Fruit fly (Drosophila melanogaster) whole organism, embryonic: ENCODE measurements around the gene CG6966.

Experiments
- ATbp ChIP-seq: fragments of 200-800 bp; sonication (Bioruptor generic); optimal IDR thresholded peaks from 2 replicates; lab custom pipeline; 2017; ENCODE audit warnings: missing biosample characterization, mild to moderate bottlenecking, missing genetic modification characterization, missing genetic modification reagents
- BEAF-32 ChIP-seq: fragments of 200-800 bp; sonication (Bioruptor generic); optimal IDR thresholded peaks from 3 replicates; lab custom pipeline; 2017; ENCODE audit warnings: missing biosample characterization, missing genetic modification characterization, mild to moderate bottlenecking, moderate library complexity, missing genetic modification reagents
- CG10147 ChIP-seq: fragments of 200-800 bp; sonication (Bioruptor generic); optimal IDR thresholded peaks from 2 replicates; lab custom pipeline; 2019; ENCODE audit warnings: missing biosample characterization, mild to moderate bottlenecking, missing genetic modification characterization, moderate library complexity
- CG10543 ChIP-seq: fragments of 200-800 bp; sonication (Bioruptor generic); optimal IDR thresholded peaks from 3 replicates; lab custom pipeline; 2017; ENCODE audit warnings: missing biosample characterization, mild to moderate bottlenecking, missing genetic modification characterization, moderate library complexity
- CG10654 ChIP-seq: fragments of 200-800 bp; sonication (Bioruptor generic); optimal IDR thresholded peaks from 2 replicates; lab custom pipeline; 2016; ENCODE audit warnings: missing biosample characterization, missing genetic modification characterization
- CG11456 ChIP-seq: fragments of 200-800 bp; sonication (Bioruptor generic); IDR thresholded peaks from 3 replicates; pipeline ENCODE4 v1.3.6; 2022; ENCODE audit warnings: missing biosample characterization, missing genetic modification characterization
- CG12219 ChIP-seq: fragments of 200-800 bp; sonication (Bioruptor generic); optimal IDR thresholded peaks from 3 replicates; lab custom pipeline; 2018; ENCODE audit warnings: missing biosample characterization, mild to moderate bottlenecking, missing genetic modification characterization
- CG16813 ChIP-seq: fragments of 200-800 bp; sonication (Bioruptor generic); IDR thresholded peaks from 3 replicates; pipeline ENCODE4 v1.3.6; 2022; ENCODE audit warnings: missing biosample characterization, missing genetic modification characterization; ENCODE audit not compliant: partially characterized antibody
- CG17912 ChIP-seq: fragments of 200-800 bp; sonication (Bioruptor generic); optimal IDR thresholded peaks from 2 replicates; lab custom pipeline; 2018; ENCODE audit warnings: missing biosample characterization, mild to moderate bottlenecking, missing genetic modification characterization
- CG1832 ChIP-seq: fragments of 200-800 bp; sonication (Bioruptor generic); optimal IDR thresholded peaks from 2 replicates; lab custom pipeline; 2017; ENCODE audit warnings: missing biosample characterization, mild to moderate bottlenecking, missing genetic modification characterization, inconsistent platforms
- CG2129 ChIP-seq: fragments of 200-800 bp; sonication (Bioruptor generic); IDR thresholded peaks from 2 replicates; pipeline ENCODE4 v1.3.6; 2022; ENCODE audit warnings: missing biosample characterization, missing genetic modification characterization; ENCODE audit not compliant: partially characterized antibody
- CG33213 ChIP-seq: fragments of 200-800 bp; sonication (Bioruptor generic); optimal IDR thresholded peaks from 3 replicates; lab custom pipeline; 2016; ENCODE audit warnings: missing biosample characterization, missing genetic modification characterization
- CG34422 ChIP-seq: fragments of 200-800 bp; sonication (Bioruptor generic); IDR thresholded peaks from 3 replicates; pipeline ENCODE4 v1.3.6; 2022; ENCODE audit warnings: missing biosample characterization, missing genetic modification characterization
- CG43689 ChIP-seq: fragments of 200-800 bp; sonication (Bioruptor generic); IDR thresholded peaks from 2 replicates; pipeline ENCODE4 v1.3.6; 2022; ENCODE audit warnings: missing biosample characterization, missing genetic modification characterization
- CG4424 ChIP-seq: fragments of 200-800 bp; sonication (Bioruptor generic); optimal IDR thresholded peaks from 3 replicates; lab custom pipeline; 2016; ENCODE audit warnings: missing biosample characterization, missing genetic modification characterization
- CG5953 ChIP-seq: fragments of 200-800 bp; sonication (Bioruptor generic); IDR thresholded peaks from 2 replicates; pipeline ENCODE4 v1.3.6; 2022; ENCODE audit warnings: missing biosample characterization, missing genetic modification characterization
- CG6689 ChIP-seq: fragments of 200-800 bp; sonication (Bioruptor generic); IDR thresholded peaks from 2 replicates; pipeline ENCODE4 v1.3.6; 2022; ENCODE audit warnings: missing biosample characterization, missing genetic modification characterization
- CG8281 ChIP-seq: fragments of 200-800 bp; sonication (Bioruptor generic); optimal IDR thresholded peaks from 2 replicates; lab custom pipeline; 2018; ENCODE audit warnings: missing biosample characterization, mild to moderate bottlenecking, missing genetic modification characterization, moderate library complexity
- CG8388 ChIP-seq: fragments of 200-800 bp; sonication (Bioruptor generic); optimal IDR thresholded peaks from 2 replicates; lab custom pipeline; 2019; ENCODE audit warnings: missing biosample characterization, mild to moderate bottlenecking, missing genetic modification characterization, moderate library complexity
- CHES-1-like ChIP-seq: fragments of 200-800 bp; sonication (Bioruptor generic); optimal IDR thresholded peaks from 2 replicates; lab custom pipeline; 2016; ENCODE audit warnings: missing biosample characterization, missing genetic modification characterization
- Deaf1 ChIP-seq: fragments of 200-800 bp; optimal IDR thresholded peaks from 3 replicates; lab custom pipeline; 2019; ENCODE audit warnings: missing biosample characterization, mild to moderate bottlenecking, missing genetic modification characterization, moderate library complexity
- Drgx ChIP-seq: fragments of 200-800 bp; sonication (Bioruptor generic); IDR thresholded peaks from 2 replicates; pipeline ENCODE4 v1.3.6; 2022; ENCODE audit warnings: missing biosample characterization, missing genetic modification characterization
- Ets65A ChIP-seq: fragments of 200-800 bp; sonication (Bioruptor generic); peaks from one replicate; lab custom pipeline; 2016; ENCODE audit warnings: missing biosample characterization, missing genetic modification characterization
- Gug ChIP-seq: fragments of 200-800 bp; sonication (Bioruptor generic); IDR thresholded peaks from 4 replicates; pipeline ENCODE4 v1.3.6; 2022; ENCODE audit warnings: missing biosample characterization, missing genetic modification characterization
- Kr ChIP-seq: fragments of 200-800 bp; sonication (Bioruptor generic); optimal IDR thresholded peaks from 2 replicates; lab custom pipeline; 2017; ENCODE audit warnings: missing biosample characterization, mild to moderate bottlenecking, missing genetic modification characterization
- Lhr ChIP-seq: fragments of 200-800 bp; sonication (Bioruptor generic); optimal IDR thresholded peaks from 3 replicates; lab custom pipeline; 2017; ENCODE audit warnings: mild to moderate bottlenecking, missing biosample characterization, missing genetic modification reagents, missing genetic modification characterization
- Myb ChIP-seq: fragments of 200-800 bp; sonication (Bioruptor generic); optimal IDR thresholded peaks from 2 replicates; lab custom pipeline; 2016; ENCODE audit warnings: missing biosample characterization, missing genetic modification characterization
- Oli ChIP-seq: fragments of 200-800 bp; sonication (Bioruptor generic); optimal IDR thresholded peaks from 2 replicates; lab custom pipeline; 2018; ENCODE audit warnings: missing biosample characterization, mild to moderate bottlenecking, missing genetic modification characterization, moderate library complexity
- Six4 ChIP-seq: fragments of 200-800 bp; sonication (Bioruptor generic); optimal IDR thresholded peaks from 2 replicates; lab custom pipeline; 2016; ENCODE audit warnings: missing biosample characterization, missing genetic modification characterization
- Sox100B ChIP-seq: fragments of 200-800 bp; sonication (Bioruptor generic); optimal IDR thresholded peaks from 3 replicates; lab custom pipeline; 2018; ENCODE audit warnings: missing biosample characterization, mild to moderate bottlenecking, missing genetic modification characterization
- Ssrp ChIP-seq: fragments of 200-800 bp; sonication (Bioruptor generic); optimal IDR thresholded peaks from 2 replicates; lab custom pipeline; 2018; ENCODE audit warnings: missing biosample characterization, mild to moderate bottlenecking, missing genetic modification characterization, moderate library complexity
- Stat92E ChIP-seq, 3 experiments: fragments of >200 bp in 2 of 3; fragments of 200-800 bp in 1 of 3; sonication (Bioruptor generic) in 1 of 3; optimal IDR thresholded peaks; 2 replicates each; lab custom pipeline; 2017 to 2019; ENCODE audit warnings: missing biosample characterization in 3 of 3, missing genetic modification characterization in 3 of 3, mild to moderate bottlenecking in 1 of 3, moderate library complexity in 1 of 3
- ap ChIP-seq: fragments of 200-800 bp; sonication (Bioruptor generic); IDR thresholded peaks from 2 replicates; pipeline ENCODE4 v1.3.6; 2022; ENCODE audit warnings: missing biosample characterization, missing genetic modification characterization
- ase ChIP-seq: fragments of 200-800 bp; sonication (Bioruptor generic); IDR thresholded peaks from 3 replicates; pipeline ENCODE4 v1.3.6; 2022; ENCODE audit warnings: missing biosample characterization, missing genetic modification characterization
- ato ChIP-seq: fragments of 200-800 bp; sonication (Bioruptor generic); IDR thresholded peaks from 2 replicates; pipeline ENCODE4 v1.3.6; 2022; ENCODE audit warnings: missing biosample characterization, missing genetic modification characterization; ENCODE audit not compliant: partially characterized antibody
- bowl ChIP-seq: fragments of 200-800 bp; sonication (Bioruptor generic); IDR thresholded peaks from 2 replicates; pipeline ENCODE4 v1.3.6; 2022; ENCODE audit warnings: missing biosample characterization, missing genetic modification characterization
- chif ChIP-seq, 2 experiments: fragments of 200-800 bp; sonication (Bioruptor generic); optimal IDR thresholded peaks; 3 replicates each; lab custom pipeline; 2016; ENCODE audit warnings: missing biosample characterization in 2 of 2, missing genetic modification characterization in 2 of 2
- exex ChIP-seq: fragments of 200-800 bp; sonication (Bioruptor generic); optimal IDR thresholded peaks from 4 replicates; lab custom pipeline; 2018; ENCODE audit warnings: missing biosample characterization, mild to moderate bottlenecking, missing genetic modification characterization, moderate library complexity
- grau ChIP-seq: fragments of 200-800 bp; optimal IDR thresholded peaks from 3 replicates; lab custom pipeline; 2019; ENCODE audit warnings: missing biosample characterization, mild to moderate bottlenecking, missing genetic modification characterization, moderate library complexity
- grn ChIP-seq: fragments of 200-800 bp; sonication (Bioruptor generic); optimal IDR thresholded peaks from 3 replicates; lab custom pipeline; 2017; ENCODE audit warnings: missing biosample characterization, missing genetic modification characterization
- ham ChIP-seq: fragments of 200-800 bp; sonication (Bioruptor generic); IDR thresholded peaks from 2 replicates; pipeline ENCODE4 v1.3.6; 2022; ENCODE audit warnings: missing biosample characterization, missing genetic modification characterization
- her ChIP-seq: fragments of 200-800 bp; sonication (Bioruptor generic); optimal IDR thresholded peaks from 2 replicates; lab custom pipeline; 2016; ENCODE audit warnings: missing biosample characterization, missing genetic modification characterization
- hth ChIP-seq: fragments of >200 bp; optimal IDR thresholded peaks from 2 replicates; lab custom pipeline; 2017; ENCODE audit warnings: inconsistent platforms
- lmd ChIP-seq: fragments of 200-800 bp; sonication (Bioruptor generic); IDR thresholded peaks from 2 replicates; pipeline ENCODE4 v1.3.6; 2022; ENCODE audit warnings: missing biosample characterization, missing genetic modification characterization
- pho ChIP-seq: fragments of 200-800 bp; sonication (Bioruptor generic); optimal IDR thresholded peaks from 2 replicates; lab custom pipeline; 2016; ENCODE audit warnings: missing biosample characterization, missing genetic modification characterization
- pita ChIP-seq: fragments of 200-800 bp; sonication (Bioruptor generic); optimal IDR thresholded peaks from 2 replicates; lab custom pipeline; 2017; ENCODE audit warnings: missing biosample characterization, mild to moderate bottlenecking, missing genetic modification characterization
- sd ChIP-seq: fragments of 200-800 bp; sonication (Bioruptor generic); optimal IDR thresholded peaks from 3 replicates; lab custom pipeline; 2018; ENCODE audit warnings: missing biosample characterization, mild to moderate bottlenecking, missing genetic modification characterization, moderate library complexity
- stc ChIP-seq: fragments of 200-800 bp; sonication (Bioruptor generic); IDR thresholded peaks from 2 replicates; pipeline ENCODE4 v1.3.6; 2022; ENCODE audit warnings: missing biosample characterization, missing genetic modification characterization
- tgo ChIP-seq: fragments of 200-800 bp; sonication (Bioruptor generic); IDR thresholded peaks from 3 replicates; pipeline ENCODE4 v1.3.6; 2022; ENCODE audit warnings: missing biosample characterization, missing genetic modification characterization
- usp ChIP-seq: fragments of >200 bp; optimal IDR thresholded peaks from 2 replicates; lab custom pipeline; 2017; ENCODE audit warnings: missing biosample characterization, missing genetic modification characterization
- zfh2 ChIP-seq: fragments of 200-800 bp; sonication (Bioruptor generic); optimal IDR thresholded peaks from 2 replicates; lab custom pipeline; 2016; ENCODE audit warnings: missing biosample characterization, missing genetic modification characterization

The CG6966 gene

DNA sequence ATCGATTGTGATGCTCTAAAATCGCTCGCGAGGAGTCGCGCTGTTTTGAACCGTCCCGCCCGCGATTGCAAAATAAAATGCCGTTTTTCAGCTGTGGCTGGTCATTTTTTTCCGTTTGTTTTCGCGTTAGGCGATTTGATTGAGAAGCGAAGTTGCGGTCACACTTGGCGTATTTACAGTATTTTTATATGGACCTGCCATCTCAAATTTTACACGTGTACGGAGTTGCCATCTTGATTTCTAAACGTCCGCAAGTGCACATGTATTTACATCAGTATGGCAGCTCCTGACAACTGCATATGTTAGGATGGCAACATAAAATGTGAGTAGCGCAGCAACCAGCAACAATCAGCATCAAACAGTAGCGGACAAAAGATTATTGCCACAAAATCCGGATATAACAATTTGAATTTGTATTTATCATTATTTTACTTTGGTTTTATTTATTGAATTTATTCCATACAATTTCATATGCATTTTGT is at the start of gene CG6966 (continued):
- TF ChIP-seq grn (GFP tag; lab: Kevin White, UChicago): peak; percentile 86
- TF ChIP-seq Sox100B (GFP tag; lab: Kevin White, UChicago): peak; percentile 77
- peak; percentile 95 for TF ChIP-seq Myb (GFP tag; lab: Kevin White, UChicago)
- TF ChIP-seq CG43689: no peak
- no peak for TF ChIP-seq CG16813 (GFP tag; lab: Robert Waterston, UW)
- TF ChIP-seq Ets65A (GFP tag; lab: Kevin White, UChicago): peak; percentile 100
- TF ChIP-seq chif (GFP tag; optimal IDR thresholded peaks at IDR 0.05; lab: Kevin White, UChicago): peak; percentile 96
- TF ChIP-seq CG17912 (GFP tag; lab: Kevin White, UChicago): peak; percentile 99
- TF ChIP-seq CG5953 (GFP tag; lab: Robert Waterston, UW): no peak
- peak; percentile 87 for TF ChIP-seq Ssrp (tag; lab: Kevin White, UChicago)
- peak; percentile 96 for TF ChIP-seq CG10654 (GFP tag; lab: Kevin White, UChicago)
- no peak for TF ChIP-seq tgo
- TF ChIP-seq Lhr (GFP tag; lab: Kevin White, UChicago): peak; percentile 100
- no peak for TF ChIP-seq ato
- peak; percentile 90 for TF ChIP-seq CG12219 (GFP tag; lab: Kevin White, UChicago)
- peak; percentile 55 for TF ChIP-seq Deaf1 (tag; lab: Kevin White, UChicago)
- peak; percentile 93 for TF ChIP-seq CG4424
- TF ChIP-seq CG11456 (GFP tag; lab: Robert Waterston, UW): no peak
- TF ChIP-seq CG33213: peak; percentile 99
- peak; percentile 96 for TF ChIP-seq zfh2 (GFP tag; lab: Kevin White, UChicago)
- no peak for TF ChIP-seq usp (GFP tag; lab: Kevin White, UChicago)
- TF ChIP-seq stc (GFP tag; lab: Robert Waterston, UW): no peak
- peak; percentile 97 for TF ChIP-seq pho
- no peak for TF ChIP-seq Kr
- peak; percentile 91 for TF ChIP-seq sd (tag; lab: Kevin White, UChicago)
- TF ChIP-seq CG34422: no peak
- peak; percentile 89 for TF ChIP-seq Six4
- TF ChIP-seq Drgx (GFP tag; lab: Robert Waterston, UW): no peak
- peak; percentile 70 for TF ChIP-seq exex (tag; lab: Kevin White, UChicago)
- TF ChIP-seq CG8388: peak; percentile 88
- peak; percentile 90 for TF ChIP-seq CG10147
- no peak for TF ChIP-seq ap (GFP tag; lab: Robert Waterston, UW)
- TF ChIP-seq CHES-1-like: peak; percentile 97
- TF ChIP-seq lmd (GFP tag; lab: Robert Waterston, UW): no peak
- TF ChIP-seq grau (tag; lab: Kevin White, UChicago): peak; percentile 89
- no peak for TF ChIP-seq ham (GFP tag; lab: Robert Waterston, UW)
- TF ChIP-seq BEAF-32 (GFP tag; lab: Kevin White, UChicago): peak; percentile 67
- TF ChIP-seq her (GFP tag; lab: Kevin White, UChicago): peak; percentile 92
- no peak for TF ChIP-seq ase (GFP tag; lab: Robert Waterston, UW)
- TF ChIP-seq CG1832 (GFP tag; lab: Kevin White, UChicago): no peak
- TF ChIP-seq CG2129 (GFP tag; lab: Robert Waterston, UW): no peak
- peak in 1 of 3 experiments; percentile 80 for TF ChIP-seq Stat92E (GFP tag; optimal IDR thresholded peaks at IDR 0.05; lab: Kevin White, UChicago)
- peak; percentile 58 for TF ChIP-seq pita (GFP tag; lab: Kevin White, UChicago)
- TF ChIP-seq CG10543: peak; percentile 96
- no peak for TF ChIP-seq hth
- peak; percentile 95 for TF ChIP-seq Gug (GFP tag; lab: Robert Waterston, UW)
- no peak for TF ChIP-seq CG6689 (GFP tag; lab: Robert Waterston, UW)
- peak; percentile 88 for TF ChIP-seq Oli
- TF ChIP-seq ATbp (GFP tag; lab: Kevin White, UChicago): peak; percentile 95
- TF ChIP-seq bowl: no peak
- TF ChIP-seq CG8281 (tag; lab: Kevin White, UChicago): peak; percentile 64
